Fruit fly (Drosophila melanogaster) whole organism, embryonic: Measurements from ENCODE around the gene CG3679.
A peak's percentile ranks its signal among the peaks of the same experiment; 100 is the strongest.

Experiments
- Bgb ChIP-seq: fragments of 200-800 bp; sonication (Bioruptor generic); IDR thresholded peaks from 2 replicates; pipeline ENCODE4 v1.3.6; 2022; ENCODE audit warnings: missing biosample characterization, missing genetic modification characterization; ENCODE audit not compliant: partially characterized antibody
- CG10366 ChIP-seq: fragments of 200-800 bp; sonication (Bioruptor generic); IDR thresholded peaks from 2 replicates; pipeline ENCODE4 v1.3.6; 2022; ENCODE audit warnings: missing biosample characterization, missing genetic modification characterization
- CG10959 ChIP-seq: fragments of 200-800 bp; sonication (Bioruptor generic); IDR thresholded peaks from 2 replicates; pipeline ENCODE4 v1.3.6; 2022; ENCODE audit warnings: missing biosample characterization, missing genetic modification characterization
- CG11456 ChIP-seq: fragments of 200-800 bp; sonication (Bioruptor generic); IDR thresholded peaks from 3 replicates; pipeline ENCODE4 v1.3.6; 2022; ENCODE audit warnings: missing biosample characterization, missing genetic modification characterization
- CG12942 ChIP-seq: fragments of 200-800 bp; sonication (Bioruptor generic); optimal IDR thresholded peaks from 3 replicates; lab custom pipeline; 2016; ENCODE audit warnings: missing biosample characterization, missing genetic modification characterization
- CG13775 ChIP-seq: fragments of 200-800 bp; sonication (Bioruptor generic); optimal IDR thresholded peaks from 3 replicates; lab custom pipeline; 2017; ENCODE audit warnings: missing biosample characterization, mild to moderate bottlenecking, missing genetic modification characterization
- CG13894 ChIP-seq: fragments of 200-800 bp; sonication (Bioruptor generic); optimal IDR thresholded peaks from 3 replicates; lab custom pipeline; 2018; ENCODE audit warnings: missing biosample characterization, mild to moderate bottlenecking, missing genetic modification characterization, moderate library complexity
- CG14860 ChIP-seq: fragments of 200-800 bp; sonication (Bioruptor generic); IDR thresholded peaks from 3 replicates; pipeline ENCODE4 v1.3.6; 2022; ENCODE audit warnings: missing biosample characterization, missing genetic modification characterization; ENCODE audit not compliant: partially characterized antibody
- CG1832 ChIP-seq: fragments of 200-800 bp; sonication (Bioruptor generic); optimal IDR thresholded peaks from 2 replicates; lab custom pipeline; 2017; ENCODE audit warnings: missing biosample characterization, mild to moderate bottlenecking, missing genetic modification characterization, inconsistent platforms
- CG4424 ChIP-seq: fragments of 200-800 bp; sonication (Bioruptor generic); optimal IDR thresholded peaks from 3 replicates; lab custom pipeline; 2016; ENCODE audit warnings: missing biosample characterization, missing genetic modification characterization
- CG4617 ChIP-seq: fragments of 200-800 bp; sonication (Bioruptor generic); optimal IDR thresholded peaks from 3 replicates; lab custom pipeline; 2016; ENCODE audit warnings: missing biosample characterization, missing genetic modification characterization, borderline replicate concordance
- CG6175 ChIP-seq: fragments of 200-800 bp; sonication (Bioruptor generic); IDR thresholded peaks from 3 replicates; pipeline ENCODE4 v1.3.6; 2022; ENCODE audit warnings: missing biosample characterization, missing genetic modification characterization
- CG7786 ChIP-seq: fragments of 200-800 bp; sonication (Bioruptor generic); optimal IDR thresholded peaks from 2 replicates; lab custom pipeline; 2016; ENCODE audit warnings: missing biosample characterization, missing genetic modification characterization
- CG7963 ChIP-seq: fragments of 200-800 bp; sonication (Bioruptor generic); IDR thresholded peaks from 3 replicates; pipeline ENCODE4 v1.3.6; 2022; ENCODE audit warnings: missing biosample characterization, missing genetic modification characterization; ENCODE audit not compliant: partially characterized antibody
- CHES-1-like ChIP-seq: fragments of 200-800 bp; sonication (Bioruptor generic); optimal IDR thresholded peaks from 2 replicates; lab custom pipeline; 2016; ENCODE audit warnings: missing biosample characterization, missing genetic modification characterization
- Dad ChIP-seq: fragments of 200-800 bp; sonication (Bioruptor generic); optimal IDR thresholded peaks from 3 replicates; lab custom pipeline; 2016; ENCODE audit warnings: missing biosample characterization, missing genetic modification characterization
- Dll ChIP-seq: fragments of 200-800 bp; sonication (Bioruptor generic); IDR thresholded peaks from 4 replicates; pipeline ENCODE4 v1.3.6; 2022; ENCODE audit warnings: missing biosample characterization, missing genetic modification characterization; ENCODE audit not compliant: partially characterized antibody
- Dp ChIP-seq: fragments of 200-800 bp; sonication (Bioruptor generic); optimal IDR thresholded peaks from 2 replicates; lab custom pipeline; 2018; ENCODE audit warnings: missing biosample characterization, mild to moderate bottlenecking, missing genetic modification characterization, moderate library complexity
- HLH3B ChIP-seq: fragments of 200-800 bp; sonication (Bioruptor generic); IDR thresholded peaks from 2 replicates; pipeline ENCODE4 v1.3.6; 2022; ENCODE audit warnings: missing biosample characterization, missing genetic modification characterization
- Hmr ChIP-seq: fragments of 200-800 bp; sonication (Bioruptor generic); optimal IDR thresholded peaks from 3 replicates; lab custom pipeline; 2017; ENCODE audit warnings: mild to moderate bottlenecking, missing biosample characterization, missing genetic modification reagents, missing genetic modification characterization
- Hr51 ChIP-seq, 2 experiments: fragments of 200-800 bp; sonication (Bioruptor generic); optimal IDR thresholded peaks; 2 replicates in 1 of 2; 3 replicates in 1 of 2; lab custom pipeline; 2016 to 2018; ENCODE audit warnings: missing biosample characterization in 2 of 2, missing genetic modification characterization in 2 of 2, mild to moderate bottlenecking in 1 of 2, moderate library complexity in 1 of 2
- Hsf ChIP-seq: fragments of 200-800 bp; sonication (Bioruptor generic); optimal IDR thresholded peaks from 3 replicates; lab custom pipeline; 2016; ENCODE audit warnings: missing biosample characterization, missing genetic modification characterization
- Max ChIP-seq: fragments of 200-800 bp; sonication (Bioruptor generic); optimal IDR thresholded peaks from 2 replicates; lab custom pipeline; 2016; ENCODE audit warnings: missing biosample characterization, mild to moderate bottlenecking, missing genetic modification characterization
- Med ChIP-seq: fragments of 200-800 bp; sonication (Bioruptor generic); peaks from one replicate; lab custom pipeline; 2016; ENCODE audit warnings: missing biosample characterization, missing genetic modification characterization, mild to moderate bottlenecking, inconsistent platforms, moderate library complexity
- NFAT ChIP-seq: fragments of 200-800 bp; sonication (Bioruptor generic); IDR thresholded peaks from 2 replicates; pipeline ENCODE4 v1.3.6; 2022; ENCODE audit warnings: missing biosample characterization, missing genetic modification characterization
- Opbp ChIP-seq: fragments of 200-800 bp; sonication (Bioruptor generic); IDR thresholded peaks from 3 replicates; pipeline ENCODE4 v1.3.6; 2022; ENCODE audit warnings: missing biosample characterization, missing genetic modification characterization; ENCODE audit not compliant: partially characterized antibody
- Pdp1 ChIP-seq, 2 experiments: fragments of 200-800 bp; sonication (Bioruptor generic); optimal IDR thresholded peaks; 3 replicates each; lab custom pipeline; 2016; ENCODE audit warnings: missing biosample characterization in 2 of 2, missing genetic modification characterization in 2 of 2, mild to moderate bottlenecking in 1 of 2, moderate library complexity in 1 of 2
- Ptx1 ChIP-seq: fragments of 200-800 bp; sonication (Bioruptor generic); IDR thresholded peaks from 2 replicates; pipeline ENCODE4 v1.3.6; 2022; ENCODE audit warnings: missing biosample characterization, missing genetic modification characterization
- Scr ChIP-seq: fragments of 200-800 bp; sonication (Bioruptor generic); IDR thresholded peaks from 2 replicates; pipeline ENCODE4 v1.3.6; 2022; ENCODE audit warnings: missing biosample characterization, missing genetic modification characterization; ENCODE audit not compliant: partially characterized antibody
- Sox102F ChIP-seq: fragments of 200-800 bp; sonication (Bioruptor generic); optimal IDR thresholded peaks from 2 replicates; lab custom pipeline; 2018; ENCODE audit warnings: missing biosample characterization, mild to moderate bottlenecking, missing genetic modification characterization, moderate library complexity
- Sry-β ChIP-seq: fragments of 200-800 bp; sonication (Bioruptor generic); optimal IDR thresholded peaks from 2 replicates; lab custom pipeline; 2018; ENCODE audit warnings: missing biosample characterization, mild to moderate bottlenecking, missing genetic modification characterization, moderate library complexity
- Xbp1 ChIP-seq: fragments of 200-800 bp; sonication (Bioruptor generic); optimal IDR thresholded peaks from 3 replicates; lab custom pipeline; 2016; ENCODE audit warnings: missing biosample characterization, mild to moderate bottlenecking, missing genetic modification characterization
- bowl ChIP-seq: fragments of 200-800 bp; sonication (Bioruptor generic); IDR thresholded peaks from 2 replicates; pipeline ENCODE4 v1.3.6; 2022; ENCODE audit warnings: missing biosample characterization, missing genetic modification characterization
- chm ChIP-seq: fragments of 200-800 bp; sonication (Bioruptor generic); IDR thresholded peaks from 2 replicates; pipeline ENCODE4 v1.3.6; 2022; ENCODE audit warnings: missing biosample characterization, missing genetic modification characterization
- ems ChIP-seq: fragments of 200-800 bp; sonication (Bioruptor generic); optimal IDR thresholded peaks from 3 replicates; lab custom pipeline; 2016; ENCODE audit warnings: missing biosample characterization, missing genetic modification characterization
- gro ChIP-seq: fragments of 200-800 bp; sonication (Bioruptor generic); optimal IDR thresholded peaks from 2 replicates; lab custom pipeline; 2016; ENCODE audit warnings: missing biosample characterization, missing genetic modification characterization
- gt ChIP-seq: fragments of 200-800 bp; sonication (Bioruptor generic); IDR thresholded peaks from 2 replicates; pipeline ENCODE4 v1.3.6; 2022; ENCODE audit warnings: missing biosample characterization, missing genetic modification characterization
- hbn ChIP-seq: fragments of 200-800 bp; sonication (Bioruptor generic); IDR thresholded peaks from 2 replicates; pipeline ENCODE4 v1.3.6; 2022; ENCODE audit warnings: missing biosample characterization, missing genetic modification characterization; ENCODE audit not compliant: partially characterized antibody
- jumu ChIP-seq: fragments of 200-800 bp; sonication (Bioruptor generic); optimal IDR thresholded peaks from 3 replicates; lab custom pipeline; 2016; ENCODE audit warnings: missing biosample characterization, missing genetic modification characterization
- lola ChIP-seq, 3 experiments: fragments of >200 bp in 2 of 3; fragments of 200-800 bp in 1 of 3; sonication (Bioruptor generic) in 1 of 3; optimal IDR thresholded peaks; 2 replicates each; lab custom pipeline; 2017 to 2019; ENCODE audit warnings: missing biosample characterization in 3 of 3, missing genetic modification characterization in 3 of 3, mild to moderate bottlenecking in 1 of 3, moderate library complexity in 1 of 3
- mam ChIP-seq: fragments of 200-800 bp; sonication (Bioruptor generic); optimal IDR thresholded peaks from 3 replicates; lab custom pipeline; 2016; ENCODE audit warnings: missing biosample characterization, missing genetic modification characterization
- nmo ChIP-seq: fragments of 200-800 bp; sonication (Bioruptor generic); optimal IDR thresholded peaks from 2 replicates; lab custom pipeline; 2018; ENCODE audit warnings: missing biosample characterization, mild to moderate bottlenecking, missing genetic modification characterization, moderate library complexity
- row ChIP-seq: fragments of 200-800 bp; sonication (Bioruptor generic); IDR thresholded peaks from 3 replicates; pipeline ENCODE4 v1.3.6; 2022; ENCODE audit warnings: missing biosample characterization, missing genetic modification characterization
- schlank ChIP-seq: fragments of 200-800 bp; sonication (Bioruptor generic); optimal IDR thresholded peaks from 2 replicates; lab custom pipeline; 2018; ENCODE audit warnings: missing biosample characterization, mild to moderate bottlenecking, missing genetic modification characterization
- sna ChIP-seq: fragments of 200-800 bp; sonication (Bioruptor generic); IDR thresholded peaks from 2 replicates; pipeline ENCODE4 v1.3.6; 2022; ENCODE audit warnings: missing biosample characterization, missing genetic modification characterization; ENCODE audit not compliant: partially characterized antibody
- trem ChIP-seq: fragments of 200-800 bp; optimal IDR thresholded peaks from 3 replicates; lab custom pipeline; 2019; ENCODE audit warnings: missing biosample characterization, mild to moderate bottlenecking, missing genetic modification characterization, moderate library complexity
- tup ChIP-seq: fragments of 200-800 bp; sonication (Bioruptor generic); optimal IDR thresholded peaks from 2 replicates; lab custom pipeline; 2016; ENCODE audit warnings: missing biosample characterization, mild to moderate bottlenecking, missing genetic modification characterization, moderate library complexity

Gene CG3679

DNA sequence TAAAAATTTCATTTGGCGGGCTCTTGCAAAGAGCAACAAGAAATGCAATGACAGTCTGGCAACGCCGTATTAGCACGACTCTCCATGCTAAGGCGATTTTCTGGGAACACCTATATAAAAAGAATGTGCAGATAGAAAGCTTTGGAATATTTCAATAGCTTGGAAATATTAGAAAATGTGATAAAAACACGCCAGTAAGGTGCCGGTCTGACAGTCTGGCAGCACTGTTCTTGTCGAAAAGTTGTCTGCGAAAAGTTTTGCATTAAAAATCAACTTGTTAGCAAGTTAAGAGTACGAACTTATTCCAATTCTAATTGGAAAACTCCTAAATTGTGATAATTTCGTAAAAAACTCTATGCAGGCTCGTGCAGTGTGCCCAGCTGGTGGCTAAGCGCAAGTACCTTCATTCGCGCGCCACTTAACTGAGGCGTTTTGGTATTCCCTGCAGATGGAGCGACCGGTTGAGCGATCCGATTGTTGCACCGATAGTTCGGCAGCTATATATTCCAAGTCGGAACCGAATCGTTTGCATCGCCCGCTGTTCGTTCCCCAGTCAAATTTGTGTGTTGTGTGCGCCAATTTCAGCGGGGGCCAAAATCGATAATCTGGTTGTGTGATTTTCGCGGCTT, 25.7 kb upstream of the CG3679 start, which contains the start of gene eas (continued):
- TF ChIP-seq CG4617 (GFP tag; lab: Kevin White, UChicago) (peak; percentile 12), Xbp1 (peak; percentile 27), CG6175 (GFP tag; lab: Robert Waterston, UW) (0 out of 3 replicates have a peak, but pooled peaks have one; percentile 36), sna (GFP tag; lab: Robert Waterston, UW) (peak; percentile 41; the same call in 1 of the 2 replicates), CG12942 (no peak), CG1832 (GFP tag; lab: Kevin White, UChicago) (no peak), CHES-1-like (peak; percentile 22), trem (tag; lab: Kevin White, UChicago) (peak; percentile 48), Max (GFP tag; lab: Kevin White, UChicago) (peak; percentile 19), Hsf (GFP tag; lab: Kevin White, UChicago) (peak; percentile 10), CG13894 (tag; lab: Kevin White, UChicago) (peak; percentile 61), CG10959 (no peak), Ptx1 (GFP tag; lab: Robert Waterston, UW) (peak; percentile 24; the same call in 1 of the 2 replicates), Scr (GFP tag; lab: Robert Waterston, UW) (peak; percentile 73), gt (GFP tag; lab: Robert Waterston, UW) (no peak), schlank (tag; lab: Kevin White, UChicago) (peak; percentile 18), Bgb (GFP tag; lab: Robert Waterston, UW) (peak; percentile 83), Dad (no peak), lola (GFP tag; optimal IDR thresholded peaks at IDR 0.05; lab: Kevin White, UChicago) (peak in 1 of 3 experiments; percentile 50), CG11456 (GFP tag; lab: Robert Waterston, UW) (peak; percentile 53; the same call in 2 of the 3 replicates), CG10366 (GFP tag; lab: Robert Waterston, UW) (0 out of 2 replicates have a peak, but pooled peaks have one; percentile 7), Pdp1 (GFP tag; optimal IDR thresholded peaks at IDR 0.05; lab: Kevin White, UChicago) (peak; percentile 3 to 43), bowl (GFP tag; lab: Robert Waterston, UW) (no peak), Med (GFP tag; lab: Kevin White, UChicago) (peak; percentile 79), NFAT (GFP tag; lab: Robert Waterston, UW) (peak; percentile 27; the same call in 1 of the 2 replicates), tup (GFP tag; lab: Kevin White, UChicago) (no peak), hbn (peak; percentile 42; the same call in 1 of the 2 replicates), nmo (GFP tag; lab: Kevin White, UChicago) (peak; percentile 58), jumu (GFP tag; lab: Kevin White, UChicago) (peak; percentile 4), ems (GFP tag; lab: Kevin White, UChicago) (no peak), Hmr (GFP tag; lab: Kevin White, UChicago) (peak; percentile 25), Hr51 (GFP tag; optimal IDR thresholded peaks at IDR 0.05; lab: Kevin White, UChicago) (peak in 1 of 2 experiments; percentile 5), chm (GFP tag; lab: Robert Waterston, UW) (peak; percentile 59; the same call in 1 of the 2 replicates), row (peak; percentile 63), Opbp (GFP tag; lab: Robert Waterston, UW) (peak; percentile 75), Sox102F (GFP tag; lab: Kevin White, UChicago) (no peak), CG7786 (GFP tag; lab: Kevin White, UChicago) (peak; percentile 1), HLH3B (GFP tag; lab: Robert Waterston, UW) (no peak), CG13775 (no peak), CG4424 (GFP tag; lab: Kevin White, UChicago) (peak; percentile 20), Dp (GFP tag; lab: Kevin White, UChicago) (peak; percentile 75), gro (peak; percentile 38), Sry-β (GFP tag; lab: Kevin White, UChicago) (no peak), CG14860 (GFP tag; lab: Robert Waterston, UW) (peak; percentile 59), CG7963 (GFP tag; lab: Robert Waterston, UW) (peak; percentile 72; the same call in 2 of the 3 replicates), mam (GFP tag; lab: Kevin White, UChicago) (peak; percentile 15), Dll (GFP tag; lab: Robert Waterston, UW) (peak; percentile 64)
